Fruit fly (Drosophila melanogaster): ENCODE measurements around the gene ssx.

DNA sequence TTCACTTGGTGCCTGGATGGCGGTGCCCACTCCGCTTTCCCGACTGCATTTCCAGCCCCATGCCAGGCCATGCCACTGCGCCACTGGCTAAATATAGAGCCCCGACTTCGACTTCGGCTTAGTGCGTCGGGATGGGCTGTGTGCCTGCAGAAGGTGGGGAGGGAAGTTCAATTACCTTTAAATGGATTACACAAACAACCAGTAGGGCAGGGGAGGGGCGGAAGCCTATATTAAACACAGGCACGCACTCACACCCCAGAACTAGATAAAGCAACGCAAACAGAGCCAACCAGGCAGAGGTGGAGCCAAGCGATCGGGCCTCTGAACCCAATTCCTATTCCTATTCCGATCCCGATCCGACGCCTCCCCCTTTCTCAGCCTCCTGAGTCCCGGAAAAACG, 12.1 kb downstream of the ssx start:
- TF ChIP-seq fkh (GFP tag; optimal IDR thresholded peaks at IDR 0.05) (peak; percentile 18), CG6276 (GFP tag; optimal IDR thresholded peaks at IDR 0.05) (no peak), CG8632 (GFP tag; optimal IDR thresholded peaks at IDR 0.05) (no peak), Hr39 (GFP tag; optimal IDR thresholded peaks at IDR 0.05) (no peak), CG9139 (GFP tag; optimal IDR thresholded peaks at IDR 0.05) (no peak), CG8119 (GFP tag; IDR thresholded peaks at IDR 0.05) (no peak), CG34406 (GFP tag; optimal IDR thresholded peaks at IDR 0.05) (no peak), cyc (GFP tag; optimal IDR thresholded peaks at IDR 0.05) (no peak), CG10631 (GFP tag; optimal IDR thresholded peaks at IDR 0.05) (no peak), Sox15 (GFP tag; optimal IDR thresholded peaks at IDR 0.05) (no peak), Sox14 (GFP tag; optimal IDR thresholded peaks at IDR 0.05) (no peak), CG32006 (GFP tag; optimal IDR thresholded peaks at IDR 0.05) (no peak), salr (GFP tag; optimal IDR thresholded peaks at IDR 0.05) (no peak), dsx (GFP tag; optimal IDR thresholded peaks at IDR 0.05; ENCODE audit: poor library complexity, severe bottlenecking) (no peak)

All from whole organism, prepupa.